Worm (Caenorhabditis elegans): ENCODE measurements around the gene fbxa-167.

ce11 chrII:13613096-13613495 is 28.2 kb upstream of the fbxa-167 start, which contains the start of gene gst-15:
- TF ChIP-seq med-1 (GFP tag; optimal IDR thresholded peaks at IDR 0.05; ENCODE audit: insufficient read depth) (no peak), klf-2 (GFP tag; conservative IDR thresholded peaks at IDR 0.05) (no peak), ref-1 (GFP tag; conservative IDR thresholded peaks at IDR 0.05) (no peak), flt-1 (GFP tag; IDR thresholded peaks at IDR 0.05) (no peak), ztf-29 (GFP tag; IDR thresholded peaks at IDR 0.05) (no peak), tab-1 (GFP tag; IDR thresholded peaks at IDR 0.05) (no peak), cog-1 (tag; optimal IDR thresholded peaks at IDR 0.05) (no peak), T22C8.4 (GFP tag; IDR thresholded peaks at IDR 0.05) (no peak), ztf-23 (GFP tag; IDR thresholded peaks at IDR 0.05) (no peak)
